Worm (Caenorhabditis elegans): ENCODE measurements around the gene F59E12.15.

- no peak for TF ChIP-seq alr-1 (tag; optimal IDR thresholded peaks at IDR 0.05)
- TF ChIP-seq ama-1 (optimal IDR thresholded peaks at IDR 0.05), result no peak
These were observed 23.7 kb downstream of the F59E12.15 start for ce11 chrII:5604441-5604840.

All from whole organism, L2 larva.